Fruit fly (Drosophila melanogaster) whole organism, embryonic: ENCODE results near the gene CG43797.

Source experiments
- Ada2b ChIP-seq: fragments of 200-800 bp; sonication (Bioruptor generic); IDR thresholded peaks from 2 replicates; pipeline ENCODE4 v1.3.6; 2022; ENCODE audit warnings: missing biosample characterization, missing genetic modification characterization
- Atf3 ChIP-seq: fragments of 200-800 bp; sonication (Bioruptor generic); optimal IDR thresholded peaks from 3 replicates; lab custom pipeline; 2016; ENCODE audit warnings: missing biosample characterization, missing genetic modification characterization
- CG10366 ChIP-seq: fragments of 200-800 bp; sonication (Bioruptor generic); IDR thresholded peaks from 2 replicates; pipeline ENCODE4 v1.3.6; 2022; ENCODE audit warnings: missing biosample characterization, missing genetic modification characterization
- CG10959 ChIP-seq: fragments of 200-800 bp; sonication (Bioruptor generic); IDR thresholded peaks from 2 replicates; pipeline ENCODE4 v1.3.6; 2022; ENCODE audit warnings: missing biosample characterization, missing genetic modification characterization
- CG11093 ChIP-seq: fragments of 200-800 bp; sonication (Bioruptor generic); IDR thresholded peaks from 3 replicates; pipeline ENCODE4 v1.3.6; 2022; ENCODE audit warnings: missing biosample characterization, missing genetic modification characterization
- CG11398 ChIP-seq: fragments of 200-800 bp; sonication (Bioruptor generic); optimal IDR thresholded peaks from 2 replicates; lab custom pipeline; 2016; ENCODE audit warnings: missing biosample characterization, missing genetic modification characterization
- CG11504 ChIP-seq: fragments of 200-800 bp; sonication (Bioruptor generic); optimal IDR thresholded peaks from 3 replicates; lab custom pipeline; 2019; ENCODE audit warnings: missing biosample characterization, mild to moderate bottlenecking, missing genetic modification characterization, moderate library complexity
- CG11723 ChIP-seq: fragments of 200-800 bp; sonication (Bioruptor generic); optimal IDR thresholded peaks from 2 replicates; lab custom pipeline; 2017; ENCODE audit warnings: missing biosample characterization, mild to moderate bottlenecking, missing genetic modification characterization
- CG13296 ChIP-seq: fragments of 200-800 bp; sonication (Bioruptor generic); optimal IDR thresholded peaks from 3 replicates; lab custom pipeline; 2018; ENCODE audit warnings: missing biosample characterization, mild to moderate bottlenecking, missing genetic modification characterization
- CG13424 ChIP-seq: fragments of 200-800 bp; sonication (Bioruptor generic); optimal IDR thresholded peaks from 2 replicates; lab custom pipeline; 2019; ENCODE audit warnings: missing biosample characterization, mild to moderate bottlenecking, missing genetic modification characterization, moderate library complexity
- CG14014 ChIP-seq: fragments of 200-800 bp; sonication (Bioruptor generic); IDR thresholded peaks from 2 replicates; pipeline ENCODE4 v1.3.6; 2022; ENCODE audit warnings: missing biosample characterization, missing genetic modification characterization
- CG16863 ChIP-seq: fragments of 200-800 bp; sonication (Bioruptor generic); optimal IDR thresholded peaks from 3 replicates; lab custom pipeline; 2016; ENCODE audit warnings: missing biosample characterization, missing genetic modification characterization
- CG1792 ChIP-seq: fragments of 200-800 bp; sonication (Bioruptor generic); optimal IDR thresholded peaks from 2 replicates; lab custom pipeline; 2016; ENCODE audit warnings: missing biosample characterization, missing genetic modification characterization
- CG18262 ChIP-seq: fragments of 200-800 bp; optimal IDR thresholded peaks from 3 replicates; lab custom pipeline; 2019; ENCODE audit warnings: missing biosample characterization, mild to moderate bottlenecking, missing genetic modification characterization, moderate library complexity
- CG2678 ChIP-seq: fragments of 200-800 bp; sonication (Bioruptor generic); optimal IDR thresholded peaks from 3 replicates; lab custom pipeline; 2019; ENCODE audit warnings: missing biosample characterization, mild to moderate bottlenecking, missing genetic modification characterization, moderate library complexity
- CG30431 ChIP-seq: fragments of 200-800 bp; sonication (Bioruptor generic); optimal IDR thresholded peaks from 2 replicates; lab custom pipeline; 2017; ENCODE audit warnings: missing biosample characterization, missing genetic modification characterization
- CrebB ChIP-seq: fragments of 200-800 bp; sonication (Bioruptor generic); optimal IDR thresholded peaks from 3 replicates; lab custom pipeline; 2018; ENCODE audit warnings: missing biosample characterization, mild to moderate bottlenecking, missing genetic modification characterization
- Dip2 ChIP-seq: fragments of 200-800 bp; sonication (Bioruptor generic); IDR thresholded peaks from 2 replicates; pipeline ENCODE4 v1.3.6; 2022; ENCODE audit warnings: missing biosample characterization, missing genetic modification characterization
- Dll ChIP-seq: fragments of 200-800 bp; sonication (Bioruptor generic); IDR thresholded peaks from 4 replicates; pipeline ENCODE4 v1.3.6; 2022; ENCODE audit warnings: missing biosample characterization, missing genetic modification characterization; ENCODE audit not compliant: partially characterized antibody
- GATAe ChIP-seq: fragments of 200-800 bp; sonication (Bioruptor generic); conservative IDR thresholded peaks from 2 replicates; pipeline ENCODE4 v1.3.6; 2022; ENCODE audit warnings: missing biosample characterization, missing genetic modification characterization
- H15 ChIP-seq: fragments of 200-800 bp; sonication (Bioruptor generic); IDR thresholded peaks from 3 replicates; pipeline ENCODE4 v1.3.6; 2022; ENCODE audit warnings: missing biosample characterization, missing genetic modification characterization
- MBD-R2 ChIP-seq: fragments of 200-800 bp; sonication (Bioruptor generic); IDR thresholded peaks from 2 replicates; pipeline ENCODE4 v1.3.6; 2022; ENCODE audit warnings: missing biosample characterization, missing genetic modification characterization
- NC2α ChIP-seq: fragments of 200-800 bp; sonication (Bioruptor generic); optimal IDR thresholded peaks from 2 replicates; lab custom pipeline; 2016; ENCODE audit warnings: missing biosample characterization, missing genetic modification characterization
- NC2β ChIP-seq: fragments of 200-800 bp; sonication (Bioruptor generic); optimal IDR thresholded peaks from 2 replicates; lab custom pipeline; 2016; ENCODE audit warnings: missing biosample characterization, missing genetic modification characterization
- Sox102F ChIP-seq: fragments of 200-800 bp; sonication (Bioruptor generic); optimal IDR thresholded peaks from 2 replicates; lab custom pipeline; 2018; ENCODE audit warnings: missing biosample characterization, mild to moderate bottlenecking, missing genetic modification characterization, moderate library complexity
- Ssrp ChIP-seq: fragments of 200-800 bp; sonication (Bioruptor generic); optimal IDR thresholded peaks from 2 replicates; lab custom pipeline; 2018; ENCODE audit warnings: missing biosample characterization, mild to moderate bottlenecking, missing genetic modification characterization, moderate library complexity
- TFAM ChIP-seq: fragments of 200-800 bp; sonication (Bioruptor generic); optimal IDR thresholded peaks from 2 replicates; lab custom pipeline; 2017; ENCODE audit warnings: missing biosample characterization, missing genetic modification characterization, inconsistent platforms
- al ChIP-seq: fragments of 200-800 bp; sonication (Bioruptor generic); IDR thresholded peaks from 2 replicates; pipeline ENCODE4 v1.3.6; 2022; ENCODE audit warnings: missing biosample characterization, missing genetic modification characterization
- ash1 ChIP-seq: fragments of 200-800 bp; sonication (Bioruptor generic); optimal IDR thresholded peaks from 2 replicates; lab custom pipeline; 2018; ENCODE audit warnings: missing biosample characterization, mild to moderate bottlenecking, missing genetic modification characterization
- az2 ChIP-seq: fragments of 200-800 bp; sonication (Bioruptor generic); optimal IDR thresholded peaks from 3 replicates; lab custom pipeline; 2016; ENCODE audit warnings: missing biosample characterization, missing genetic modification characterization
- bowl ChIP-seq: fragments of 200-800 bp; sonication (Bioruptor generic); IDR thresholded peaks from 2 replicates; pipeline ENCODE4 v1.3.6; 2022; ENCODE audit warnings: missing biosample characterization, missing genetic modification characterization
- crp ChIP-seq, 2 experiments: fragments of 200-800 bp; sonication (Bioruptor generic); optimal IDR thresholded peaks; 2 replicates in 1 of 2; 3 replicates in 1 of 2; lab custom pipeline; 2017; ENCODE audit warnings: missing biosample characterization in 2 of 2, missing genetic modification characterization in 2 of 2, mild to moderate bottlenecking in 1 of 2, moderate library complexity in 1 of 2
- eve ChIP-seq, 2 experiments: fragments of >200 bp; optimal IDR thresholded peaks; 2 replicates each; lab custom pipeline; 2017; ENCODE audit warnings: missing biosample characterization in 2 of 2, missing genetic modification characterization in 2 of 2
- gt ChIP-seq: fragments of 200-800 bp; sonication (Bioruptor generic); IDR thresholded peaks from 2 replicates; pipeline ENCODE4 v1.3.6; 2022; ENCODE audit warnings: missing biosample characterization, missing genetic modification characterization
- her ChIP-seq: fragments of 200-800 bp; sonication (Bioruptor generic); optimal IDR thresholded peaks from 2 replicates; lab custom pipeline; 2016; ENCODE audit warnings: missing biosample characterization, missing genetic modification characterization
- hth ChIP-seq: fragments of >200 bp; optimal IDR thresholded peaks from 2 replicates; lab custom pipeline; 2017; ENCODE audit warnings: inconsistent platforms
- kay ChIP-seq: fragments of 200-800 bp; sonication (Bioruptor generic); optimal IDR thresholded peaks from 2 replicates; lab custom pipeline; 2016; ENCODE audit warnings: missing biosample characterization, missing genetic modification characterization
- luna ChIP-seq: fragments of 200-800 bp; sonication (Bioruptor generic); optimal IDR thresholded peaks from 2 replicates; lab custom pipeline; 2016; ENCODE audit warnings: missing biosample characterization, missing genetic modification characterization
- maf-S ChIP-seq: fragments of 200-800 bp; sonication (Bioruptor generic); optimal IDR thresholded peaks from 2 replicates; lab custom pipeline; 2016; ENCODE audit warnings: missing biosample characterization, missing genetic modification characterization
- nom ChIP-seq: fragments of 200-800 bp; sonication (Bioruptor generic); optimal IDR thresholded peaks from 2 replicates; lab custom pipeline; 2017; ENCODE audit warnings: missing biosample characterization, missing genetic modification characterization, mild to moderate bottlenecking, moderate library complexity, missing genetic modification reagents
- pb ChIP-seq: fragments of 200-800 bp; sonication (Bioruptor generic); optimal IDR thresholded peaks from 3 replicates; lab custom pipeline; 2016; ENCODE audit warnings: missing biosample characterization, missing genetic modification characterization
- peb ChIP-seq: fragments of 200-800 bp; sonication (Bioruptor generic); IDR thresholded peaks from 2 replicates; pipeline ENCODE4 v1.3.6; 2022; ENCODE audit warnings: missing biosample characterization, missing genetic modification characterization
- pros ChIP-seq: fragments of 200-800 bp; sonication (Bioruptor generic); optimal IDR thresholded peaks from 3 replicates; lab custom pipeline; 2019; ENCODE audit warnings: missing biosample characterization, mild to moderate bottlenecking, missing genetic modification characterization, moderate library complexity
- sd ChIP-seq: fragments of 200-800 bp; sonication (Bioruptor generic); optimal IDR thresholded peaks from 3 replicates; lab custom pipeline; 2018; ENCODE audit warnings: missing biosample characterization, mild to moderate bottlenecking, missing genetic modification characterization, moderate library complexity
- sens ChIP-seq: fragments of 200-800 bp; sonication (Bioruptor generic); peaks from one replicate; lab custom pipeline; 2016; ENCODE audit warnings: missing biosample characterization, missing genetic modification characterization
- sisA ChIP-seq: fragments of 200-800 bp; sonication (Bioruptor generic); IDR thresholded peaks from 2 replicates; pipeline ENCODE4 v1.3.6; 2022; ENCODE audit warnings: missing biosample characterization, missing genetic modification characterization
- slp2 ChIP-seq: fragments of 200-800 bp; sonication (Bioruptor generic); optimal IDR thresholded peaks from 2 replicates; lab custom pipeline; 2016; ENCODE audit warnings: missing biosample characterization, missing genetic modification characterization
- tap ChIP-seq: fragments of 200-800 bp; optimal IDR thresholded peaks from 3 replicates; lab custom pipeline; 2019; ENCODE audit warnings: missing biosample characterization, mild to moderate bottlenecking, missing genetic modification characterization, moderate library complexity
- unc-4 ChIP-seq: fragments of 200-800 bp; sonication (Bioruptor generic); IDR thresholded peaks from 2 replicates; pipeline ENCODE4 v1.3.6; 2022; ENCODE audit warnings: missing biosample characterization, missing genetic modification characterization; ENCODE audit not compliant: partially characterized antibody
- zf30C ChIP-seq: fragments of 200-800 bp; sonication (Bioruptor generic); optimal IDR thresholded peaks from 3 replicates; lab custom pipeline; 2018; ENCODE audit warnings: missing biosample characterization, mild to moderate bottlenecking, missing genetic modification characterization

The CG43797 gene

DNA sequence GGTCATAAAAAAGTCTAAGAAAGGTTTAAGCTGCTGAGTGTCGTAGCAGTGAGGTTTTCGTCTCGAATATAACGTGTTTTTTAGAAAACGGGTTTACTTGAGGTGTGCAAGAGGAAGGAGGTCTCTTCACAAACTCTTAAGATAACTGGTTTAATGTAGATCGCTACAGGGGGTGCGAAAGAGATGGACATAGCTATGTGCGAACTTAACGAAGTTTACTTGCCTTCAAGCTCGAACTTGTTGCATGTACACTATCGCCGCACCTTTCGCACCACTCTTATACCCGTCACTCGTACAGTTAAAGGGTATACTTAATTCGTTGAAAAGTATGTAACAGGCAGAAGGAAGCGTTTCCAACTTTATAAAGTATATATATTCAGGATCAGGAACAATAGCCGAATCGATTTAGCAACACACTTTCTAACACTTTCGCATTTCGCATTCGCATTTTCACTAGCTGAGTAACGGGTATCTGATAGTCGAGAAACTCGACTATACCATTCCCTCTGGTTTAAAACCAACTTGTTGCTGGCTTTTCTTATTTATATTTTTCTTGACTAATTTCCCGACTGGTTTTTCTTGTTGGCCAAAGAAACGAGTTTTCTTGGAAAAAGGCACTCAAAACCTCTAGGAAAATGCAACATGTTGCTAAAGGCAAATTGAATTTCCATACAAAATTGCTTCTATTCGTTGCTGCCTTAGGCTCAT, 30.6 kb downstream of the CG43797 start (continued):
- TF ChIP-seq maf-S (peak; percentile 5), Sox102F (GFP tag; lab: Kevin White, UChicago) (peak; percentile 88), az2 (GFP tag; lab: Kevin White, UChicago) (peak; percentile 84), peb (GFP tag; lab: Robert Waterston, UW) (peak; percentile 84), pb (GFP tag; lab: Kevin White, UChicago) (peak; percentile 11), NC2β (GFP tag; lab: Kevin White, UChicago) (peak; percentile 86), CG11504 (tag; lab: Kevin White, UChicago) (peak; percentile 93), zf30C (GFP tag; lab: Kevin White, UChicago) (no peak), CG14014 (peak; percentile 70), CG10959 (GFP tag; lab: Robert Waterston, UW) (peak; percentile 85), tap (peak; percentile 81), GATAe (0 out of 2 replicates have a peak, but pooled peaks have one; percentile 17), unc-4 (GFP tag; lab: Robert Waterston, UW) (no peak), hth (lab: Kevin White, UChicago) (no peak), CG13296 (GFP tag; lab: Kevin White, UChicago) (peak; percentile 55), Ssrp (tag; lab: Kevin White, UChicago) (peak; percentile 86), CG2678 (tag; lab: Kevin White, UChicago) (peak; percentile 88), pros (GFP tag; lab: Kevin White, UChicago) (peak; percentile 96), CG16863 (GFP tag; lab: Kevin White, UChicago) (peak; percentile 81), sisA (GFP tag; lab: Robert Waterston, UW) (no peak; the same call in 1 of the 2 replicates), H15 (GFP tag; lab: Robert Waterston, UW) (peak; percentile 86), CG1792 (GFP tag; lab: Kevin White, UChicago) (peak; percentile 61), eve (GFP tag; optimal IDR thresholded peaks at IDR 0.05; lab: Kevin White, UChicago) (peak in 1 of 2 experiments; percentile 92), Dip2 (GFP tag; lab: Robert Waterston, UW) (no peak), her (GFP tag; lab: Kevin White, UChicago) (peak; percentile 76), CG10366 (peak; percentile 86), Ada2b (GFP tag; lab: Robert Waterston, UW) (peak; percentile 71), sd (tag; lab: Kevin White, UChicago) (peak; percentile 3), CG30431 (peak; percentile 80), crp (GFP tag; optimal IDR thresholded peaks at IDR 0.05; lab: Kevin White, UChicago) (peak in 1 of 2 experiments; percentile 34), CG11398 (GFP tag; lab: Kevin White, UChicago) (peak; percentile 67), nom (GFP tag; lab: Kevin White, UChicago) (no peak), bowl (GFP tag; lab: Robert Waterston, UW) (peak; percentile 71; the same call in 1 of the 2 replicates), luna (GFP tag; lab: Kevin White, UChicago) (no peak), CG13424 (tag; lab: Kevin White, UChicago) (peak; percentile 89), Dll (GFP tag; lab: Robert Waterston, UW) (peak; percentile 45; the same call in 1 of the 4 replicates), CrebB (tag; lab: Kevin White, UChicago) (peak; percentile 82), gt (GFP tag; lab: Robert Waterston, UW) (peak; percentile 55; the same call in 1 of the 2 replicates), CG18262 (peak; percentile 92), MBD-R2 (GFP tag; lab: Robert Waterston, UW) (peak; percentile 36; the same call in 1 of the 2 replicates), CG11723 (GFP tag; lab: Kevin White, UChicago) (peak; percentile 69), kay (peak; percentile 32), Atf3 (GFP tag; lab: Kevin White, UChicago) (peak; percentile 71), CG11093 (peak; percentile 84), NC2α (GFP tag; lab: Kevin White, UChicago) (peak; percentile 67), ash1 (no peak), sens (GFP tag; lab: Kevin White, UChicago) (peak; percentile 33), slp2 (GFP tag; lab: Kevin White, UChicago) (peak; percentile 83), TFAM (GFP tag; lab: Kevin White, UChicago) (peak; percentile 54), al (GFP tag; lab: Robert Waterston, UW) (peak; percentile 71)
